Fruit fly (Drosophila melanogaster): ENCODE results near the gene ort.

ort gene

dm6 chr3R:19620953-19621352 lies 38.6 kb upstream of the ort start (continued):
- peak; percentile 57; the same call in 1 of the 3 replicates for TF ChIP-seq Dbx (GFP tag; IDR thresholded peaks at IDR 0.05)
- TF ChIP-seq CG13624 (GFP tag; optimal IDR thresholded peaks at IDR 0.05) = peak; percentile 21
- TF ChIP-seq cato (GFP tag; optimal IDR thresholded peaks at IDR 0.05; ENCODE audit: borderline replicate concordance) = no peak
- TF ChIP-seq CHES-1-like (GFP tag; optimal IDR thresholded peaks at IDR 0.05) = no peak
- peak; percentile 36 for TF ChIP-seq nau (GFP tag; optimal IDR thresholded peaks at IDR 0.05)
- no peak for TF ChIP-seq CG3838 (GFP tag; optimal IDR thresholded peaks at IDR 0.05)
- TF ChIP-seq Jarid2 (GFP tag; optimal IDR thresholded peaks at IDR 0.05) = peak; percentile 73
- TF ChIP-seq otp (GFP tag; IDR thresholded peaks at IDR 0.05) = 0 out of 3 replicates have a peak, but pooled peaks have one; percentile 13
- TF ChIP-seq Pdp1 (GFP tag; optimal IDR thresholded peaks at IDR 0.05) = peak in 1 of 2 experiments; percentile 13
- TF ChIP-seq CG18619 (GFP tag; optimal IDR thresholded peaks at IDR 0.05) = peak; percentile 13
- peak; percentile 12; the same call in 1 of the 3 replicates for TF ChIP-seq sr (GFP tag; IDR thresholded peaks at IDR 0.05)
- TF ChIP-seq Nf-YC (tag; optimal IDR thresholded peaks at IDR 0.05) = peak; percentile 10
- TF ChIP-seq Adf1 (GFP tag; IDR thresholded peaks at IDR 0.05) = peak; percentile 63; the same call in 1 of the 2 replicates
- 0 out of 3 replicates have a peak, but pooled peaks have one; percentile 27 for TF ChIP-seq zfh1 (GFP tag; IDR thresholded peaks at IDR 0.05)
- TF ChIP-seq her (GFP tag; optimal IDR thresholded peaks at IDR 0.05) = peak; percentile 35
- no peak for TF ChIP-seq CG11085 (GFP tag; IDR thresholded peaks at IDR 0.05)
- TF ChIP-seq cas (GFP tag; IDR thresholded peaks at IDR 0.05) = 0 out of 2 replicates have a peak, but pooled peaks have one; percentile 9
- TF ChIP-seq Deaf1 (tag; optimal IDR thresholded peaks at IDR 0.05) = peak; percentile 62
- TF ChIP-seq cwo (GFP tag; optimal IDR thresholded peaks at IDR 0.05) = peak; percentile 14
- 0 out of 2 replicates have a peak, but pooled peaks have one; percentile 13 for TF ChIP-seq NFAT (GFP tag; IDR thresholded peaks at IDR 0.05)
- peak; percentile 31 for TF ChIP-seq sug (tag; optimal IDR thresholded peaks at IDR 0.05)
- TF ChIP-seq sens-2 (GFP tag; IDR thresholded peaks at IDR 0.05) = 0 out of 2 replicates have a peak, but pooled peaks have one; percentile 8
- TF ChIP-seq CG34422 (GFP tag; IDR thresholded peaks at IDR 0.05) = peak; percentile 74; the same call in 1 of the 3 replicates
- no peak for TF ChIP-seq gcm2 (GFP tag; optimal IDR thresholded peaks at IDR 0.05)
- TF ChIP-seq B-H2 (GFP tag; optimal IDR thresholded peaks at IDR 0.05) = peak; percentile 53
- peak; percentile 54 for TF ChIP-seq mirr (GFP tag; optimal IDR thresholded peaks at IDR 0.05)
- no peak for TF ChIP-seq lbe (GFP tag; optimal IDR thresholded peaks at IDR 0.05)
- TF ChIP-seq Bgb (GFP tag; IDR thresholded peaks at IDR 0.05; ENCODE audit: partially characterized antibody) = peak; percentile 46; the same call in 1 of the 2 replicates
- TF ChIP-seq CG6854 (GFP tag; optimal IDR thresholded peaks at IDR 0.05) = peak; percentile 38
- TF ChIP-seq grn (GFP tag; optimal IDR thresholded peaks at IDR 0.05) = no peak
- no peak for TF ChIP-seq CG7928 (GFP tag; optimal IDR thresholded peaks at IDR 0.05)
- no peak for TF ChIP-seq ken (GFP tag; IDR thresholded peaks at IDR 0.05)
- no peak for TF ChIP-seq CG6654 (GFP tag; optimal IDR thresholded peaks at IDR 0.05)
- no peak for TF ChIP-seq CG9727 (GFP tag; optimal IDR thresholded peaks at IDR 0.05)
- peak; percentile 42 for TF ChIP-seq ftz-f1 (GFP tag; optimal IDR thresholded peaks at IDR 0.05)
- TF ChIP-seq maf-S (GFP tag; optimal IDR thresholded peaks at IDR 0.05) = no peak
- TF ChIP-seq Awh (GFP tag; IDR thresholded peaks at IDR 0.05) = no peak
- TF ChIP-seq sob (GFP tag; IDR thresholded peaks at IDR 0.05) = peak; percentile 20; the same call in 1 of the 2 replicates
- no peak; the same call in none of the 2 replicates for TF ChIP-seq rib (GFP tag; IDR thresholded peaks at IDR 0.05)
- no peak for TF ChIP-seq Mrtf (GFP tag; IDR thresholded peaks at IDR 0.05)
- peak; percentile 5 for TF ChIP-seq schlank (tag; optimal IDR thresholded peaks at IDR 0.05)
- no peak for TF ChIP-seq pan (optimal IDR thresholded peaks at IDR 0.05)
- TF ChIP-seq pan (GFP tag; optimal IDR thresholded peaks at IDR 0.05 in 1 of 2, IDR thresholded peaks at IDR 0.05 in 1 of 2) = peak in 1 of 2 experiments; percentile 33
- peak; percentile 83 for TF ChIP-seq Med (GFP tag)
- peak; percentile 2 for TF ChIP-seq CG18599 (GFP tag; optimal IDR thresholded peaks at IDR 0.05)
- TF ChIP-seq oc (tag; optimal IDR thresholded peaks at IDR 0.05) = peak; percentile 39
- TF ChIP-seq CG32532 (GFP tag; IDR thresholded peaks at IDR 0.05) = peak; percentile 46; the same call in 1 of the 2 replicates
- no peak for TF ChIP-seq hth (optimal IDR thresholded peaks at IDR 0.05)
- TF ChIP-seq CG12236 (GFP tag; optimal IDR thresholded peaks at IDR 0.05) = no peak
- TF ChIP-seq CG13296 (GFP tag; optimal IDR thresholded peaks at IDR 0.05) = peak; percentile 28
- no peak for TF ChIP-seq CG8765 (GFP tag; IDR thresholded peaks at IDR 0.05)
